Worm (Caenorhabditis elegans): ENCODE measurements around the gene F45E1.5.
A peak's percentile ranks its signal among the peaks of the same experiment; 100 is the strongest.

F45E1.5 gene

DNA sequence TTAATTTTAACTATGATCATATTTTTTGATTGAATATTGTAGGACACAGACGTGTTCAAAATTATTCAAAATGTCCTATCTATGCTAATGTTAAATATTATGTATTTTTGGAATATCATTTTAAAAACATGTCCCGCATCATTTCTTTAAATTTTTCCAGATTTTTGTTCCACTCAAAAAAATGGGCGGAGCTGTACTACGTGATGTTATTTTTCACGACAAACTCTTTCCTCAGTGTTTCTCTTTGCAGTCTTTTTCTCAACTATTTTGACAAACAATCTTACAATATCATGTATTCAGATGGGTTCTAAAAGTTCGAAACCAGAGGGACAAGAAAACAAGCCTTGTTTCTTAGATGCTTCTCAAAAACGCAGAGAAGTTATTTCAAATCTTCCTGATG, at the start of gene F45E1.5:
TSS of gene F45E1.5 (plus strand) at position 301 of the 400 bp plus-strand sequence.
- TF ChIP-seq gmeb-1 (tag; optimal IDR thresholded peaks at IDR 0.05) (no peak), nhr-25 (tag; optimal IDR thresholded peaks at IDR 0.05) (no peak), zag-1 (tag; optimal IDR thresholded peaks at IDR 0.05) (no peak), lin-11 (tag; optimal IDR thresholded peaks at IDR 0.05) (no peak), nhr-12 (tag; optimal IDR thresholded peaks at IDR 0.05) (no peak), ceh-82 (tag; optimal IDR thresholded peaks at IDR 0.05) (no peak)

DNA sequence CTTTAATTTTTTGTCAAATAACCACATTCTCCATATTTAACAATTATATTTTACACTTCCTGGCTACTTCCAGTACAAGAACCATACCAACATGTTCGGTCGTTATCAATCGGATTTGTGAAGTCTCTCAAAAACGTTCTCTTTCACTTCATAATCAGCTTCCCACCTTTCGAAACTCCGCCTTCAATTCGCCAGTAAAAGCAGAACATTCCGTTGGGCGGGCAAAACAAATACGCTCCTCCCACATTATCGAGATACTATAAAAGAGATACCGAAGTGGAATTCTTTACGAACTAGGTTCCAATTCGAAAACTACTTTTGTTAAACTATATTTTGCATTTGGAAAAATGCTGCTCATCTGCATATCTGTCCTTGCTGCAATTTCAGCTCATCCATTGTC, 46.0 kb upstream of the F45E1.5 start, which contains the start of gene zig-3:
TSS of gene zig-3 (plus strand) at position 301 of the 400 bp plus-strand sequence.
- TF ChIP-seq ZK546.5 (tag; optimal IDR thresholded peaks at IDR 0.05) = no peak
- no peak for TF ChIP-seq gmeb-1 (tag; optimal IDR thresholded peaks at IDR 0.05)
- TF ChIP-seq crh-2 (tag; optimal IDR thresholded peaks at IDR 0.05) = no peak
- TF ChIP-seq nhr-129 (tag; optimal IDR thresholded peaks at IDR 0.05) = no peak
- no peak for TF ChIP-seq mdl-1 (tag; optimal IDR thresholded peaks at IDR 0.05)
- TF ChIP-seq snpc-4 (tag; optimal IDR thresholded peaks at IDR 0.05) = no peak
- no peak for TF ChIP-seq mab-5 (tag; optimal IDR thresholded peaks at IDR 0.05)
- no peak for TF ChIP-seq peb-1 (tag; optimal IDR thresholded peaks at IDR 0.05)
- no peak for TF ChIP-seq nhr-237 (tag; optimal IDR thresholded peaks at IDR 0.05)
- no peak for TF ChIP-seq zag-1 (tag; optimal IDR thresholded peaks at IDR 0.05)

DNA sequence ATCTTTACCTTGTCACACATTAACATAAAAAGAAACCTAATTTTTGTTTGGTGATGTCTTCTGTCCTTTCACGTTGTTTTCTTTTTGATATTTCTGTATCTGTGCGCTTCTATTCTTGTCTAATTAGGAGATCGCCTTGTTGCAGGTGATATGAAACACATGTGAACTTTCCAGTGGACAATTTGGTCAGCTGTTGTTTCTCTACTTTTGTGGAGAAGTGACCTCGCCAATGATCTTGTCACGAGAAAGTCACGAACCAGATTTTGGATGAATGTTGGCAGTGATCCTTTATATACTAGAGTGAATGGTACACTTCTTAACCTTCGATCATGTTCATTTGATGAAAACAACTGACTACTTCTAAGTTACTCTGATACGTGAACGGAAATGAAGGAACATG, 44.0 kb upstream of the F45E1.5 start:
- TF ChIP-seq nhr-129 (tag; optimal IDR thresholded peaks at IDR 0.05) = peak; percentile 45
- no peak for TF ChIP-seq C34F6.9 (tag; optimal IDR thresholded peaks at IDR 0.05)

DNA sequence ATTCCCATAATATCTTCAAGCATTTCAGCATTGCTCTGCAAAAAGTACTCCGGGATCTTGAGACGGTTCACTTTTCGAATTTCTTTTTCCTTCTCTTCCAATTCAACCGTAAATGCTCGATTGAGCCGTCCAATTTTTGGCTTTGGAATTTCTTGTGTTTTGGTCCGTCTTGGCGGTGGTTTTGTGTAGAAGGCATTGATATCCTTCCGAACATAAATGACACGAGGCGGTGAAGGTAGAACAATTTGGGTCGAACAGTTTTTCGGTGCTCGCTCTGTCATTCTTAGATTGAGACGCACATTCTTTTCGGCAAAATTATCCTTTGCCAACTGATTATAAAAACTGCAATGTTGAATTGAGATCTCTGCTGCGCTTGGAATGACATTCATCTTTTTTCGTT, 33.8 kb upstream of the F45E1.5 start:
- no peak for TF ChIP-seq elt-3 (tag; optimal IDR thresholded peaks at IDR 0.05)

DNA sequence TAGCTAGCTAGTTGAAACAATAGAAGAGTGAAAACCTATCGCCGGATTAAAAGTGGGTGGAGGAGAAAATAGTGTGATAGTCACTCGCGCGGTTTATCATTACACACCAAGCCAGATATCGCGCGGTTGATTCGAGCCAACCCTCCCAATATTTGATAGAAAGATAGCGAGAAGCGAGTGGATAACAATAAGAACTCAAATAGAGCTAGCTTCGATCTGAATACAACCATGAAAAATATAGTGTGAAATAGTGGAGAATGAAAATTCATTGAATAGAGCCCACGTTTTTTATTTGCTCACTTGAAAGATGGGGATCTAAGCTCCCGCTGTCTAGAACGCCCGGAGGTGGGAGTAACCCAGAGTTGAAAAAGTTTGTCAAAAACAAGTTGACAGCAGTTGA, 31.5 kb upstream of the F45E1.5 start, which contains the start of gene tnt-3:
TSS of gene tnt-3 (minus strand) at position 101 of the 400 bp plus-strand sequence.
- TF ChIP-seq R02D3.7 (tag; optimal IDR thresholded peaks at IDR 0.05) (no peak), lin-11 (tag; optimal IDR thresholded peaks at IDR 0.05) (no peak), dmd-4 (tag; optimal IDR thresholded peaks at IDR 0.05) (no peak), gmeb-1 (tag; optimal IDR thresholded peaks at IDR 0.05) (no peak), lsy-2 (tag; optimal IDR thresholded peaks at IDR 0.05) (no peak), peb-1 (tag; optimal IDR thresholded peaks at IDR 0.05) (no peak), snpc-4 (tag; optimal IDR thresholded peaks at IDR 0.05) (no peak), nhr-25 (tag; optimal IDR thresholded peaks at IDR 0.05) (no peak), Y55F3AM.14 (GFP tag; optimal IDR thresholded peaks at IDR 0.05) (no peak), sem-4 (tag; optimal IDR thresholded peaks at IDR 0.05) (no peak), alr-1 (tag; optimal IDR thresholded peaks at IDR 0.05) (no peak), blmp-1 (tag; optimal IDR thresholded peaks at IDR 0.05; ENCODE audit: insufficient read depth) (no peak), nhr-6 (tag; optimal IDR thresholded peaks at IDR 0.05) (no peak), F13H6.1 (tag; optimal IDR thresholded peaks at IDR 0.05) (no peak), nhr-129 (tag; optimal IDR thresholded peaks at IDR 0.05) (no peak), elt-3 (tag; optimal IDR thresholded peaks at IDR 0.05) (no peak), egl-27 (tag; optimal IDR thresholded peaks at IDR 0.05) (no peak)

DNA sequence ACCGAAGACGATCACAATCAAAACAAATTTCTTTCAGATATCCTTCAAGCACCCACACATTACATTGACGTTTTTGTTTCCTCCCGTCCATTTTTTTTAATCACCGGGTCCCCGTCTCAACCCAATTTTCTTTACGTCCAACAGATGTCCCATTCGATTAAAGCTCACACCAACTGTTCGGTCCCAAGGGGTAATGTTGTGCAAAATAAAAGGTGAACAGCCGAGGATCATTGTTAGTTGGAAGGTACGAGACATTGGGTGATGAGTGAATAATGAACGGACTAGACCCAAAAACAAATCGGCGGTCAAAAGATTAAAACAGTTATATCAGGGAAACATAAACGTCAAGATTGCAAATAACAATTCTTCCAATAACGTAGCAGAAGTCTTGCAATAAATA, 31.1 kb upstream of the F45E1.5 start:
- TF ChIP-seq F13H6.1 (tag; optimal IDR thresholded peaks at IDR 0.05) (peak; percentile 25), skn-1 (tag; optimal IDR thresholded peaks at IDR 0.05) (no peak)

DNA sequence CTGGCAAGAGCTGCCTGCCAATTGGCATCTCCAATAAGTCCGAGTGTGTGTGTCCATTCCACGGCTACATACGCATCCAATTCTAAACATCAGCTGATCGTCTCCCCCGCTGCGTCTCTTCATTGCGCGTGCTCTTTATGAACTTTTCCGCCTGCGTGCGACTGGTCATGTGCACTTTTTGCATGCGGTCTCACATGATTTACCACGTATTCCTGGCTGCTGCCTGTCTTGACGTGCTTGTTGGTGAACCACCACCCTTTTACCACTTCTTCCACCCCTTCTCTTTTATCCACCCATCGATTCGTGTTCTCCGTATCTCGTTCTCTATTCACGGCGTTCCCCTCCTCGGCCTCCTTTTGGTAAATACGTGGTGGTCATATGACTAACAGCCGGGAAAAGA, 24.9 kb upstream of the F45E1.5 start:
- peak; percentile 77 for TF ChIP-seq unc-55 (GFP tag; optimal IDR thresholded peaks at IDR 0.05)
- TF ChIP-seq crh-2 (tag; optimal IDR thresholded peaks at IDR 0.05) = peak; percentile 82
- peak; percentile 53 for TF ChIP-seq egl-27 (tag; optimal IDR thresholded peaks at IDR 0.05)
- TF ChIP-seq aly-2 (tag; optimal IDR thresholded peaks at IDR 0.05) = no peak
- peak; percentile 71 for TF ChIP-seq zag-1 (tag; optimal IDR thresholded peaks at IDR 0.05)
- TF ChIP-seq lsy-2 (tag; optimal IDR thresholded peaks at IDR 0.05) = peak; percentile 18 to 80
- TF ChIP-seq alr-1 (tag; optimal IDR thresholded peaks at IDR 0.05) = no peak
- TF ChIP-seq nhr-77 (tag; optimal IDR thresholded peaks at IDR 0.05) = no peak
- no peak for TF ChIP-seq ceh-82 (tag; optimal IDR thresholded peaks at IDR 0.05)
- no peak for TF ChIP-seq snpc-4 (tag; optimal IDR thresholded peaks at IDR 0.05)
- TF ChIP-seq skn-1 (tag; optimal IDR thresholded peaks at IDR 0.05) = no peak
- TF ChIP-seq nhr-12 (tag; optimal IDR thresholded peaks at IDR 0.05) = no peak
- no peak for TF ChIP-seq unc-62 (GFP tag; optimal IDR thresholded peaks at IDR 0.05)
- no peak for TF ChIP-seq ama-1 (optimal IDR thresholded peaks at IDR 0.05)
- peak; percentile 91 for TF ChIP-seq nhr-129 (tag; optimal IDR thresholded peaks at IDR 0.05)
- TF ChIP-seq ztf-4 (tag; optimal IDR thresholded peaks at IDR 0.05) = peak; percentile 38
- no peak for TF ChIP-seq unc-39 (tag; optimal IDR thresholded peaks at IDR 0.05)
- TF ChIP-seq mdl-1 (tag; optimal IDR thresholded peaks at IDR 0.05) = peak; percentile 55 to 80
- no peak for TF ChIP-seq nhr-237 (tag; optimal IDR thresholded peaks at IDR 0.05)
- TF ChIP-seq ZK546.5 (tag; optimal IDR thresholded peaks at IDR 0.05) = no peak
- TF ChIP-seq C34F6.9 (tag; optimal IDR thresholded peaks at IDR 0.05) = peak; percentile 93
- TF ChIP-seq lin-39 (tag; optimal IDR thresholded peaks at IDR 0.05) = no peak
- no peak for TF ChIP-seq blmp-1 (tag; optimal IDR thresholded peaks at IDR 0.05; ENCODE audit: insufficient read depth)
- TF ChIP-seq nhr-23 (tag; optimal IDR thresholded peaks at IDR 0.05) = no peak
- no peak for TF ChIP-seq ztf-1 (GFP tag; conservative IDR thresholded peaks at IDR 0.05)
- peak; percentile 67 for TF ChIP-seq lin-13 (GFP tag; optimal IDR thresholded peaks at IDR 0.05)
- TF ChIP-seq nhr-6 (tag; optimal IDR thresholded peaks at IDR 0.05) = peak; percentile 77
- no peak for TF ChIP-seq nhr-11 (tag; optimal IDR thresholded peaks at IDR 0.05)

Measured in whole organism, L2 larva.